Fruit fly (Drosophila melanogaster): ENCODE data around the gene CG43050.

DNA sequence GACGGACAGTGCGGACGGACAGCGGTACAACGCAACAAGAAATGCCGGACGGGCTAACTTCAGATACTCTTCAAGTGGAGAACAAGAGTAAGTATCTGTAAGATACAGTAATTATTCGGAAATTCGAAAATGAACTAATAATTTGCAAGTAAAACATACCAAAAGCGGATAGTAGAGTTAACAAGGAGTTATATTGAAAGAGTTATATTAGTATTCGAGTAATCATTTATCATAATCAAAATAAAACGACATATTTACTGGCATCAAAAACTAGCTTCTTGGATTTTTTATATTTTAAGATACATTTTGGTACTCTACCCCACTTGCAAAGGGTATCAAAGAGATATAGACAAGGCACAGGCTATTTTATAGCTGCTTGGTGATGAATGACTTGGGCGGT is 47.8 kb upstream of the CG43050 start:
- TF ChIP-seq kay (GFP tag; optimal IDR thresholded peaks at IDR 0.05) (no peak), Bteb2 (GFP tag; optimal IDR thresholded peaks at IDR 0.05) (no peak)

Data from whole organism, embryonic.